Worm (Caenorhabditis elegans) whole organism, mixed stage, embryonic: ENCODE results near the gene unc-52.

Experiments used
- cnd-1 ChIP-seq: fragments of 200-800 bp; sonication (Bioruptor generic); optimal IDR thresholded peaks from 2 replicates; lab custom pipeline; 2018; ENCODE audit warnings: mild to moderate bottlenecking, missing genetic modification characterization, missing compliant biosample characterization
- elt-1 ChIP-seq: sonication (generic microtip); optimal IDR thresholded peaks from 2 replicates; lab custom pipeline; 2017; ENCODE audit warnings: missing genetic modification characterization, mild to moderate bottlenecking, missing compliant biosample characterization, antibody characterized with exemption, moderate library complexity, borderline replicate concordance; ENCODE audit not compliant: insufficient read depth
- elt-3 ChIP-seq: fragments of 150-350 bp; optimal IDR thresholded peaks from 2 replicates; lab custom pipeline; 2014; ENCODE audit warnings: missing biosample characterization, missing genetic modification characterization
- nhr-76 ChIP-seq: sonication (generic microtip); optimal IDR thresholded peaks from 2 replicates; lab custom pipeline; 2017; ENCODE audit warnings: missing biosample characterization, missing genetic modification characterization
- sem-2 ChIP-seq: fragments of 200-800 bp; sonication (Bioruptor generic); optimal IDR thresholded peaks from 2 replicates; lab custom pipeline; 2018; ENCODE audit warnings: mild to moderate bottlenecking, missing genetic modification characterization, missing compliant biosample characterization
- snpc-4 ChIP-seq: fragments of 150-350 bp; optimal IDR thresholded peaks from 2 replicates; lab custom pipeline; 2014; ENCODE audit warnings: missing biosample characterization, missing genetic modification characterization
- unc-120 ChIP-seq: sonication (generic microtip); optimal IDR thresholded peaks from 2 replicates; lab custom pipeline; 2017; ENCODE audit warnings: missing genetic modification characterization, missing compliant biosample characterization; ENCODE audit not compliant: poor library complexity, severe bottlenecking
- ztf-11 ChIP-seq: fragments of 150-350 bp; optimal IDR thresholded peaks from 2 replicates; lab custom pipeline; 2014; ENCODE audit warnings: missing biosample characterization, missing genetic modification characterization

- TF ChIP-seq unc-120 (tag; lab: Kevin White, UChicago) (no peak), cnd-1 (tag; lab: Kevin White, UChicago) (no peak), elt-3 (no peak), elt-1 (tag; lab: Kevin White, UChicago) (no peak), ztf-11 (tag; lab: Kevin White, UChicago) (no peak), sem-2 (GFP tag; lab: Kevin White, UChicago) (no peak), snpc-4 (tag; lab: Kevin White, UChicago) (no peak), nhr-76 (tag; lab: Kevin White, UChicago) (no peak)
Observed at ce11 chrII:14626883-14627282, 57.4 kb downstream of the unc-52 start.
